Worm (Caenorhabditis elegans) whole organism, late embryonic: ENCODE data around the gene hpo-33.

ENCODE experiments used
- T23F11.4 ChIP-seq: fragments of 200-800 bp; sonication (Bioruptor generic); optimal IDR thresholded peaks from 2 replicates; lab custom pipeline; 2018; ENCODE audit warnings: mild to moderate bottlenecking, missing genetic modification characterization, missing compliant biosample characterization
- Y22D7AL.16 ChIP-seq: sonication (generic microtip); optimal IDR thresholded peaks from 2 replicates; lab custom pipeline; 2016; ENCODE audit warnings: missing genetic modification characterization, missing compliant biosample characterization
- ama-1 ChIP-seq: fragments of 150-350 bp; optimal IDR thresholded peaks from 2 replicates; lab custom pipeline; 2014
- ceh-14 ChIP-seq: sonication (generic microtip); optimal IDR thresholded peaks from 2 replicates; lab custom pipeline; 2016; ENCODE audit warnings: missing genotype, missing genetic modification characterization, missing compliant biosample characterization
- ceh-18 ChIP-seq: sonication (generic microtip); optimal IDR thresholded peaks from 2 replicates; lab custom pipeline; 2016; ENCODE audit warnings: missing genetic modification characterization, missing compliant biosample characterization
- ceh-2 ChIP-seq: sonication (generic microtip); optimal IDR thresholded peaks from 2 replicates; lab custom pipeline; 2016; ENCODE audit warnings: missing genotype, missing genetic modification characterization, missing compliant biosample characterization
- ceh-30 ChIP-seq: fragments of 150-350 bp; optimal IDR thresholded peaks from 2 replicates; lab custom pipeline; 2014; ENCODE audit warnings: missing biosample characterization, missing genetic modification characterization
- ceh-31 ChIP-seq: sonication (generic microtip); optimal IDR thresholded peaks from 2 replicates; lab custom pipeline; 2016; ENCODE audit warnings: missing genetic modification characterization, missing compliant biosample characterization
- ceh-9 ChIP-seq: sonication (generic microtip); optimal IDR thresholded peaks from 2 replicates; lab custom pipeline; 2016; ENCODE audit warnings: mild to moderate bottlenecking, missing genetic modification characterization, inconsistent platforms, missing compliant biosample characterization
- che-1 ChIP-seq: sonication (generic microtip); optimal IDR thresholded peaks from 2 replicates; lab custom pipeline; 2016; ENCODE audit warnings: mild to moderate bottlenecking, missing genetic modification characterization, missing compliant biosample characterization
- dmd-4 ChIP-seq: sonication (generic microtip); optimal IDR thresholded peaks from 2 replicates; lab custom pipeline; 2016; ENCODE audit warnings: borderline replicate concordance, missing genetic modification characterization, missing compliant biosample characterization
- dve-1 ChIP-seq: sonication (generic microtip); optimal IDR thresholded peaks from 2 replicates; lab custom pipeline; 2017; ENCODE audit warnings: antibody characterized with exemption, mild to moderate bottlenecking, missing genetic modification characterization, missing compliant biosample characterization
- elt-2 ChIP-seq: sonication (generic microtip); optimal IDR thresholded peaks from 2 replicates; lab custom pipeline; 2016; ENCODE audit warnings: missing genetic modification reagents, missing genetic modification characterization, missing compliant biosample characterization
- elt-4 ChIP-seq: sonication (generic microtip); optimal IDR thresholded peaks from 2 replicates; lab custom pipeline; 2016; ENCODE audit warnings: missing genetic modification characterization, missing compliant biosample characterization
- fax-1 ChIP-seq: sonication (generic microtip); optimal IDR thresholded peaks from 2 replicates; lab custom pipeline; 2016; ENCODE audit warnings: missing genotype, missing genetic modification characterization, missing compliant biosample characterization
- lim-6 ChIP-seq: sonication (generic microtip); optimal IDR thresholded peaks from 2 replicates; lab custom pipeline; 2016; ENCODE audit warnings: missing genetic modification characterization, missing compliant biosample characterization
- madf-2 ChIP-seq: sonication (generic microtip); optimal IDR thresholded peaks from 2 replicates; lab custom pipeline; 2017; ENCODE audit warnings: missing genetic modification characterization, missing compliant biosample characterization
- odd-2 ChIP-seq: sonication (generic microtip); optimal IDR thresholded peaks from 2 replicates; lab custom pipeline; 2017; ENCODE audit warnings: antibody characterized with exemption, mild to moderate bottlenecking, missing genetic modification characterization, missing compliant biosample characterization
- pag-3 ChIP-seq: sonication (generic microtip); optimal IDR thresholded peaks from 2 replicates; lab custom pipeline; 2016; ENCODE audit warnings: missing compliant biosample characterization, missing genetic modification characterization, borderline replicate concordance
- pha-2 ChIP-seq: sonication (generic microtip); optimal IDR thresholded peaks from 2 replicates; lab custom pipeline; 2017; ENCODE audit warnings: mild to moderate bottlenecking, missing genetic modification characterization, missing compliant biosample characterization
- pros-1 ChIP-seq: fragments of 150-350 bp; optimal IDR thresholded peaks from 2 replicates; lab custom pipeline; 2014; ENCODE audit warnings: missing biosample characterization, missing genetic modification reagents, missing genetic modification characterization
- ref-2 ChIP-seq: sonication (generic microtip); optimal IDR thresholded peaks from 2 replicates; lab custom pipeline; 2016; ENCODE audit warnings: missing genetic modification characterization, missing compliant biosample characterization
- rnt-1 ChIP-seq: sonication (generic microtip); optimal IDR thresholded peaks from 2 replicates; lab custom pipeline; 2016; ENCODE audit warnings: missing genetic modification characterization, missing compliant biosample characterization
- sdc-2 ChIP-seq: sonication (generic microtip); optimal IDR thresholded peaks from 2 replicates; lab custom pipeline; 2016; ENCODE audit warnings: missing genotype, missing genetic modification characterization, missing compliant biosample characterization
- unc-42 ChIP-seq: sonication (generic microtip); optimal IDR thresholded peaks from 2 replicates; lab custom pipeline; 2016; ENCODE audit warnings: missing genotype, missing genetic modification characterization, missing compliant biosample characterization
- unc-55 ChIP-seq: sonication (generic microtip); optimal IDR thresholded peaks from 2 replicates; lab custom pipeline; 2017; ENCODE audit warnings: missing biosample characterization, missing genetic modification reagents, missing genetic modification characterization
- unc-86 ChIP-seq: sonication (generic microtip); optimal IDR thresholded peaks from 2 replicates; lab custom pipeline; 2016; ENCODE audit warnings: missing genetic modification characterization, missing compliant biosample characterization

hpo-33 gene

ce11 chrV:17079795-17080194 lies 37.4 kb downstream of the hpo-33 start, which contains the start of gene srw-20:
TSS of gene srw-20 (minus strand) at chrV:17079895.
- TF ChIP-seq Y22D7AL.16 (tag; lab: Kevin White, UChicago), result no peak

- TF ChIP-seq ceh-14 (tag; lab: Kevin White, UChicago) (no peak), odd-2 (tag; lab: Kevin White, UChicago) (no peak), unc-86 (no peak), pag-3 (tag; lab: Kevin White, UChicago) (no peak)
Observed at ce11 chrV:17082718-17083117, 40.4 kb downstream of the hpo-33 start, which contains the start of gene T05E12.9. TSS of gene T05E12.9 (minus strand) at chrV:17082818.

ce11 chrV:17089342-17089741 lies 47.0 kb downstream of the hpo-33 start, which contains the start of gene T05E12.6:
TSS of gene T05E12.6 (minus strand) at chrV:17089442.
- TF ChIP-seq dve-1 (tag; lab: Kevin White, UChicago) (no peak), ceh-9 (tag; lab: Kevin White, UChicago) (no peak), unc-86 (no peak), pha-2 (no peak), pros-1 (tag; lab: Kevin White, UChicago) (no peak), rnt-1 (no peak), ama-1 (lab: Kevin White, UChicago) (no peak), unc-55 (GFP tag; lab: Kevin White, UChicago) (no peak), elt-4 (tag; lab: Kevin White, UChicago) (no peak)

- TF ChIP-seq ceh-18, result no peak
- no peak for TF ChIP-seq lim-6 (tag; lab: Kevin White, UChicago)
- no peak for TF ChIP-seq ceh-30 (tag; lab: Kevin White, UChicago)
- no peak for TF ChIP-seq T23F11.4
Observed at ce11 chrV:17089931-17090429, 47.6 kb downstream of the hpo-33 start, which contains the start of gene srh-237. TSS of gene srh-237 (plus strand) at chrV:17090379.

ce11 chrV:17092262-17092661 lies 49.9 kb downstream of the hpo-33 start, which contains the start of gene ZK218.1:
TSS of gene ZK218.1 (plus strand) at chrV:17092562.
- TF ChIP-seq pros-1 (tag; lab: Kevin White, UChicago), result no peak
- no peak for TF ChIP-seq ceh-2 (tag; lab: Kevin White, UChicago)
- no peak for TF ChIP-seq dve-1 (tag; lab: Kevin White, UChicago)
- TF ChIP-seq unc-86, result no peak
- no peak for TF ChIP-seq ceh-31 (tag; lab: Kevin White, UChicago)
- TF ChIP-seq che-1 (tag; lab: Kevin White, UChicago), result no peak
- TF ChIP-seq odd-2 (tag; lab: Kevin White, UChicago), result no peak
- TF ChIP-seq sdc-2, result no peak
- TF ChIP-seq ref-2 (tag; lab: Kevin White, UChicago), result no peak
- TF ChIP-seq fax-1 (tag; lab: Kevin White, UChicago), result no peak
- TF ChIP-seq pag-3 (tag; lab: Kevin White, UChicago), result no peak
- no peak for TF ChIP-seq unc-42 (tag; lab: Kevin White, UChicago)
- TF ChIP-seq elt-2 (tag; lab: Kevin White, UChicago), result no peak
- no peak for TF ChIP-seq madf-2 (tag; lab: Kevin White, UChicago)
- TF ChIP-seq ceh-18, result no peak
- TF ChIP-seq dmd-4 (tag; lab: Kevin White, UChicago), result no peak
